Worm (Caenorhabditis elegans): ENCODE measurements around the gene K12B6.4.

- TF ChIP-seq elt-3 (tag; optimal IDR thresholded peaks at IDR 0.05), result no peak
- no peak for TF ChIP-seq ama-1 (optimal IDR thresholded peaks at IDR 0.05)
- no peak for TF ChIP-seq ZK546.5 (tag; optimal IDR thresholded peaks at IDR 0.05)
- no peak for TF ChIP-seq snpc-4 (tag; optimal IDR thresholded peaks at IDR 0.05)
- no peak for TF ChIP-seq nhr-11 (tag; optimal IDR thresholded peaks at IDR 0.05)
- no peak for TF ChIP-seq unc-62 (GFP tag; optimal IDR thresholded peaks at IDR 0.05)
These were observed 37.8 kb downstream of the K12B6.4 start for ce11 chrV:6243260-6243659.
